ENCODE assay signal across 3 worm cellular contexts in the genomic region with DNA sequence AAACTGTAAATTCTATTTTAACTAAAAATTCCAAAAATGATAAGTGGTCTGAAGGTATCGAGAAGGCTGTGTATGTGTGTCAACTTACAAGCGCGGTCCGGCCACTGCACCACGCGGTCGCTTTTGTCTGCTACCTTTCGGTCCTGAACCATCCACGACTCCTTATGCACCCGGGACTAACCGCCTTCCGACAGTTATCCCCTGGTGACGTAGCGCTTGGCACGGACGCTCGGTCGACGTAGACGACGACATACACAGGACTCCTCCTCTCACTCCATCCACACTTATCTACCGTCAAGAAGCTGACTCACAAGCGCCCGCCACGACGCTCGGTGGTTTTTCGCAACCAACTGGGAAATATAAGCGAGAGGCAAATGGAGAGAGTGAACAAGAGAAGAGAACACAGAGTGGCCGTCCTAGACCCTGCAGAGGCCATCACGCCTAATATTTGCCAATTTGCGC.
TF ChIP-seq lines count a peak whose summit lies in the region.
"Not testable (repeated sequence)": the region's sequence is repeated elsewhere in the genome, so short reads cannot be mapped to it uniquely, and the experiment has no call there.

No protein-coding gene starts in this region.

TF ChIP-seq in whole organism, L2 larva, 48 proteins besides CTCF, POLR2A, EP300 and RAD21 (continued from another document):
- TF ChIP-seq sma-9 (GFP tag; optimal IDR thresholded peaks at IDR 0.05; lab: Kevin White, UChicago): peak; percentile 50
- not testable (repeated sequence) for TF ChIP-seq sma-9 (tag; optimal IDR thresholded peaks at IDR 0.05; lab: Kevin White, UChicago)
TF ChIP-seq in whole organism, L2 larva: peak in this region for 21; not testable (repeated sequence) for 27.

TF ChIP-seq in whole organism, L4 larva, 104 proteins besides CTCF, POLR2A, EP300 and RAD21 (continued from another document):
- peak; percentile 63; the same call in 1 of the 2 replicates for TF ChIP-seq saeg-2 (GFP tag; IDR thresholded peaks at IDR 0.05; lab: Robert Waterston, UW)
- peak; percentile 89 for TF ChIP-seq pha-4 (GFP tag; IDR thresholded peaks at IDR 0.05; lab: Robert Waterston, UW)
- TF ChIP-seq pha-4, unc-62 (tag; optimal IDR thresholded peaks at IDR 0.05; lab: Kevin White, UChicago): not testable (repeated sequence)
- peak; percentile 47 for TF ChIP-seq ceh-32 (tag; optimal IDR thresholded peaks at IDR 0.05; lab: Kevin White, UChicago; ENCODE audit: poor library complexity)
- peak; percentile 85 for TF ChIP-seq mep-1 (tag; optimal IDR thresholded peaks at IDR 0.05; lab: Kevin White, UChicago)
- peak; percentile 70 for TF ChIP-seq mxl-2 (GFP tag; conservative IDR thresholded peaks at IDR 0.05; lab: Robert Waterston, UW)
- peak; percentile 77 for TF ChIP-seq madf-9 (GFP tag; conservative IDR thresholded peaks at IDR 0.05; lab: Robert Waterston, UW)
- TF ChIP-seq Y5F2A.4 (GFP tag; optimal IDR thresholded peaks at IDR 0.05; lab: Kevin White, UChicago): peak; percentile 70
- TF ChIP-seq ctbp-1 (GFP tag; IDR thresholded peaks at IDR 0.05; lab: Robert Waterston, UW): peak; percentile 90
- TF ChIP-seq F49E8.2 (tag; optimal IDR thresholded peaks at IDR 0.05; lab: Kevin White, UChicago; ENCODE audit: borderline replicate concordance): peak; percentile 23
- peak; percentile 65; the same call in 1 of the 2 replicates for TF ChIP-seq dmd-8 (GFP tag; IDR thresholded peaks at IDR 0.05; lab: Robert Waterston, UW)
- TF ChIP-seq hif-1 (tag; optimal IDR thresholded peaks at IDR 0.05; lab: Kevin White, UChicago): peak; percentile 32 to 48
- peak; percentile 97 for TF ChIP-seq hmg-1.1 (GFP tag; IDR thresholded peaks at IDR 0.05; lab: Robert Waterston, UW)
- TF ChIP-seq ZK337.2 (GFP tag; IDR thresholded peaks at IDR 0.05; lab: Robert Waterston, UW): peak; percentile 58; the same call in 1 of the 2 replicates
- peak; percentile 69 for TF ChIP-seq unc-130 (GFP tag; optimal IDR thresholded peaks at IDR 0.05; lab: Kevin White, UChicago)
- TF ChIP-seq lin-13 (GFP tag; optimal IDR thresholded peaks at IDR 0.05; lab: Kevin White, UChicago): peak; percentile 63
- TF ChIP-seq F10B5.3 (tag; optimal IDR thresholded peaks at IDR 0.05; lab: Kevin White, UChicago): peak; percentile 70
- peak; percentile 92 for TF ChIP-seq arid-1 (GFP tag; conservative IDR thresholded peaks at IDR 0.05; lab: Robert Waterston, UW)
- peak; percentile 8 for TF ChIP-seq nhr-77 (tag; optimal IDR thresholded peaks at IDR 0.05; lab: Kevin White, UChicago)
- TF ChIP-seq nhr-48 (tag; optimal IDR thresholded peaks at IDR 0.05; lab: Kevin White, UChicago): peak; percentile 63
- 0 out of 2 replicates have a peak, but pooled peaks have one; percentile 54 for TF ChIP-seq zfp-3 (GFP tag; conservative IDR thresholded peaks at IDR 0.05; lab: Robert Waterston, UW)
- TF ChIP-seq nhr-41 (GFP tag; IDR thresholded peaks at IDR 0.05; lab: Robert Waterston, UW): peak; percentile 19; the same call in 1 of the 2 replicates
- peak; percentile 88 for TF ChIP-seq set-16 (GFP tag; IDR thresholded peaks at IDR 0.05; lab: Robert Waterston, UW)
- TF ChIP-seq ceh-20 (GFP tag; IDR thresholded peaks at IDR 0.05; lab: Robert Waterston, UW): peak; percentile 86
- TF ChIP-seq mdt-29 (GFP tag; IDR thresholded peaks at IDR 0.05; lab: Robert Waterston, UW): peak; percentile 80
- TF ChIP-seq Y48G9A.11 (GFP tag; IDR thresholded peaks at IDR 0.05; lab: Robert Waterston, UW): peak; percentile 68; the same call in 1 of the 2 replicates
- TF ChIP-seq hlh-11 (tag; optimal IDR thresholded peaks at IDR 0.05; lab: Kevin White, UChicago): peak; percentile 76
- peak; percentile 72 for TF ChIP-seq vab-7 (GFP tag; IDR thresholded peaks at IDR 0.05; lab: Robert Waterston, UW)
- TF ChIP-seq madf-5 (GFP tag; IDR thresholded peaks at IDR 0.05; lab: Robert Waterston, UW): peak; percentile 61 to 78; a peak in 2 of 4 replicates
- TF ChIP-seq snpc-1.2 (GFP tag; IDR thresholded peaks at IDR 0.05; lab: Robert Waterston, UW): peak; percentile 81; the same call in 1 of the 2 replicates
- 0 out of 2 replicates have a peak, but pooled peaks have one; percentile 60 for TF ChIP-seq zip-11 (GFP tag; IDR thresholded peaks at IDR 0.05; lab: Robert Waterston, UW)
- peak; percentile 24 for TF ChIP-seq zip-2 (tag; optimal IDR thresholded peaks at IDR 0.05; lab: Kevin White, UChicago)
- peak; percentile 68; the same call in 1 of the 2 replicates for TF ChIP-seq ceh-44 (GFP tag; IDR thresholded peaks at IDR 0.05; lab: Robert Waterston, UW)
- TF ChIP-seq nhr-6 (tag; optimal IDR thresholded peaks at IDR 0.05; lab: Kevin White, UChicago): peak; percentile 23
- TF ChIP-seq nhr-42 (GFP tag; IDR thresholded peaks at IDR 0.05; lab: Robert Waterston, UW): peak; percentile 50; the same call in 1 of the 2 replicates
- peak; percentile 93 for TF ChIP-seq aha-1 (tag; lab: Kevin White, UChicago)
- TF ChIP-seq mes-2 (tag; optimal IDR thresholded peaks at IDR 0.05; lab: Kevin White, UChicago; ENCODE audit: poor library complexity, severe bottlenecking): peak; percentile 76
- peak; percentile 86 for TF ChIP-seq tra-1 (GFP tag; IDR thresholded peaks at IDR 0.05; lab: Robert Waterston, UW)
- peak; percentile 75 for TF ChIP-seq gei-8 (GFP tag; optimal IDR thresholded peaks at IDR 0.05; lab: Kevin White, UChicago)
- TF ChIP-seq lin-29 (GFP tag; IDR thresholded peaks at IDR 0.05; lab: Robert Waterston, UW): peak; percentile 66
- TF ChIP-seq jun-1 (tag; optimal IDR thresholded peaks at IDR 0.05; lab: Kevin White, UChicago): peak; percentile 47
- 0 out of 2 replicates have a peak, but pooled peaks have one; percentile 52 for TF ChIP-seq D1046.2 (GFP tag; IDR thresholded peaks at IDR 0.05; lab: Robert Waterston, UW)
- peak; percentile 73 for TF ChIP-seq lir-3 (tag; optimal IDR thresholded peaks at IDR 0.05; lab: Kevin White, UChicago)
- peak; percentile 71 for TF ChIP-seq lin-1 (GFP tag; IDR thresholded peaks at IDR 0.05; lab: Robert Waterston, UW)
- peak in 1 of 2 experiments; percentile 76 for TF ChIP-seq unc-62 (GFP tag; optimal IDR thresholded peaks at IDR 0.05 in 1 of 2; lab: Kevin White, UChicago)
- TF ChIP-seq mdl-1 (tag; optimal IDR thresholded peaks at IDR 0.05; lab: Kevin White, UChicago): peak in 1 of 2 experiments; percentile 70
- TF ChIP-seq php-3 (GFP tag; IDR thresholded peaks at IDR 0.05; lab: Robert Waterston, UW): peak; percentile 69
- TF ChIP-seq duxl-1 (tag; optimal IDR thresholded peaks at IDR 0.05; lab: Kevin White, UChicago; ENCODE audit: poor library complexity): peak; percentile 47
- peak; percentile 77; the same call in 1 of the 2 replicates for TF ChIP-seq tag-97 (GFP tag; IDR thresholded peaks at IDR 0.05; lab: Robert Waterston, UW)
TF ChIP-seq in whole organism, L4 larva: peak in this region for 68; not testable (repeated sequence) for 36.

TF ChIP-seq in whole organism, late embryonic, 69 proteins besides CTCF, POLR2A, EP300 and RAD21 (continued from another document):
- TF ChIP-seq pat-9 (tag; optimal IDR thresholded peaks at IDR 0.05; lab: Kevin White, UChicago) (peak; percentile 81), ceh-14 (tag; optimal IDR thresholded peaks at IDR 0.05; lab: Kevin White, UChicago) (peak; percentile 83), Y22D7AL.16 (tag; optimal IDR thresholded peaks at IDR 0.05; lab: Kevin White, UChicago) (peak; percentile 38), ceh-31 (tag; optimal IDR thresholded peaks at IDR 0.05; lab: Kevin White, UChicago) (peak; percentile 81), sox-4 (tag; optimal IDR thresholded peaks at IDR 0.05; lab: Kevin White, UChicago) (peak; percentile 75), ceh-45 (GFP tag; IDR thresholded peaks at IDR 0.05; lab: Robert Waterston, UW) (peak; percentile 87), ref-2 (tag; optimal IDR thresholded peaks at IDR 0.05; lab: Kevin White, UChicago) (peak; percentile 91), pros-1 (tag; optimal IDR thresholded peaks at IDR 0.05; lab: Kevin White, UChicago) (peak; percentile 24), ets-4 (tag; optimal IDR thresholded peaks at IDR 0.05; lab: Kevin White, UChicago) (peak; percentile 97), unc-86 (tag; optimal IDR thresholded peaks at IDR 0.05; lab: Kevin White, UChicago) (peak; percentile 75), sdc-2 (tag; optimal IDR thresholded peaks at IDR 0.05; lab: Kevin White, UChicago) (peak; percentile 82), hlh-8 (tag; optimal IDR thresholded peaks at IDR 0.05; lab: Kevin White, UChicago) (peak; percentile 52), unc-42 (tag; optimal IDR thresholded peaks at IDR 0.05; lab: Kevin White, UChicago) (peak; percentile 69), nfya-1 (tag; optimal IDR thresholded peaks at IDR 0.05; lab: Kevin White, UChicago) (peak; percentile 72), ahr-1 (tag; optimal IDR thresholded peaks at IDR 0.05; lab: Kevin White, UChicago) (peak; percentile 11), fax-1 (tag; optimal IDR thresholded peaks at IDR 0.05; lab: Kevin White, UChicago) (peak; percentile 81), C38D4.7 (GFP tag; optimal IDR thresholded peaks at IDR 0.05; lab: Kevin White, UChicago) (peak; percentile 78), ceh-18 (tag; optimal IDR thresholded peaks at IDR 0.05; lab: Kevin White, UChicago) (peak; percentile 92), ceh-24 (tag; optimal IDR thresholded peaks at IDR 0.05; lab: Kevin White, UChicago) (peak; percentile 87), ztf-16 (tag; optimal IDR thresholded peaks at IDR 0.05; lab: Kevin White, UChicago) (peak; percentile 86), K09A11.1 (tag; optimal IDR thresholded peaks at IDR 0.05; lab: Kevin White, UChicago; ENCODE audit: insufficient read depth) (peak; percentile 39), pha-2 (tag; optimal IDR thresholded peaks at IDR 0.05; lab: Kevin White, UChicago) (peak; percentile 86), hlh-30 (tag; optimal IDR thresholded peaks at IDR 0.05; lab: Kevin White, UChicago; ENCODE audit: insufficient read depth) (peak; percentile 47), tbx-7 (tag; optimal IDR thresholded peaks at IDR 0.05; lab: Kevin White, UChicago) (peak; percentile 55), dve-1 (tag; optimal IDR thresholded peaks at IDR 0.05; lab: Kevin White, UChicago) (peak; percentile 84), sox-2 (GFP tag; IDR thresholded peaks at IDR 0.05; lab: Robert Waterston, UW) (peak; percentile 65), zip-5 (tag; optimal IDR thresholded peaks at IDR 0.05; lab: Kevin White, UChicago) (peak; percentile 54), elt-4 (tag; optimal IDR thresholded peaks at IDR 0.05; lab: Kevin White, UChicago) (peak; percentile 76), tbx-2 (tag; optimal IDR thresholded peaks at IDR 0.05; lab: Kevin White, UChicago) (peak; percentile 91), ceh-9 (tag; optimal IDR thresholded peaks at IDR 0.05; lab: Kevin White, UChicago) (peak; percentile 39), npax-4 (tag; optimal IDR thresholded peaks at IDR 0.05; lab: Kevin White, UChicago) (peak; percentile 57), lim-6 (tag; optimal IDR thresholded peaks at IDR 0.05; lab: Kevin White, UChicago) (peak; percentile 45), unc-3 (GFP tag; conservative IDR thresholded peaks at IDR 0.05; lab: Robert Waterston, UW) (peak; percentile 67), unc-3 (tag; optimal IDR thresholded peaks at IDR 0.05; lab: Kevin White, UChicago) (peak; percentile 91), ceh-48 (tag; optimal IDR thresholded peaks at IDR 0.05; lab: Kevin White, UChicago) (peak; percentile 67), mec-3 (tag; optimal IDR thresholded peaks at IDR 0.05; lab: Kevin White, UChicago; ENCODE audit: borderline replicate concordance) (peak; percentile 51)
